Worm (Caenorhabditis elegans): ENCODE data around the gene meg-1.

The meg-1 gene

DNA sequence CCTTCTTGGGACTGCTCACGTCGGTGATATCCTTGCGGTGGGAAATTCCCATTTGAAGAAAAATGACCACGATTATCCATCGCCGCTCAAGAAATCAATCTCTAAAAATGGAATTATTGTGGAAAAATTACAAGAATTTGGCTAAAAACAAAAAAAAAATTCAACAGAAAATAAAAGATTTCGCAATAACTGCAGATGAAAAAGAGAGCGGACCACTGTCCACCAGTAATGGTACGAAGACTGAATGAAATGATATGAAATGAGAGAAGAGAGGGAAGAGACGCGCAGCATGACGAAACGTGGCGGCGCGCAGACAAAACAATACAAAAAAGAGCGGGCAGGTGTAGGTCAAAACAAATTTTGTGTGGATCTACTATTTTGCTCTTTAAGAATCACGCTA is at the start of gene meg-1:
TSS of gene meg-1 (minus strand) at position 101 of the 400 bp plus-strand sequence.
- TF ChIP-seq nhr-25 (tag; optimal IDR thresholded peaks at IDR 0.05) (no peak), ama-1 (optimal IDR thresholded peaks at IDR 0.05) (no peak), unc-62 (GFP tag; optimal IDR thresholded peaks at IDR 0.05) (no peak)

DNA sequence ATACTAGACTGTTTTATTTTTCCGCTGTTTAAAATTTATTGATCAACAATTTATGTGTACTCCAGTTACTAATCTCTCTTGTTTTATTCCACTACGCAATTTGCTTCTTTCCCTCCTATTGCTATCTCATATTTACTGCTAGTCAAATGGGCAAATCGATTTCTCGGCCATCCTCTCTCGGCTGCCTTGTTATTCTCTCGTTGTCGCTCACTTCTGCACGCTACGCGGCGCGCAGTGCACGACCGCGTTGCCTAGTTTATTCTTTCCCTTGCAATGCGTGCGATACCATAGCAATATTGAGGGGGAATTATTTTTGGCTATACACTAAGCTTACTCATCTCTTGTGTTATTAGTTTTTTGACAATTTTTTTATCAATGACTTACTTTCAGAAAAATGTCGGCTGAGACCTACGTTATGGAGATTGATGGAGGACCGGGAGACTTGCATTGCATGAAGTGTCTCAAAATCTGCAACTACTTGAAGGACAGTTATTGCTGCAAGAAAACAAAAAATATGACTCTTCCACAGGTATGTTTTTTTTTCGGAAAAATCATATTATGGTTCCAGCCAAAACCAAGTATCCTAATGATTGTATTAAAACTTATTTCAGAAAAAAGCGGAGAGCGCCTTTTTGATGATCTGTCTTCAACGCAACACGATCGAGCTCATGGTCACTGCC is 48.1 kb upstream of the meg-1 start, which contains the start of gene F48F7.6:
TSS of gene F48F7.6 (plus strand) at position 391 of the 680 bp plus-strand sequence.
- TF ChIP-seq lin-13 (GFP tag; optimal IDR thresholded peaks at IDR 0.05) (no peak), C34F6.9 (tag; optimal IDR thresholded peaks at IDR 0.05) (peak; percentile 67), crh-2 (tag; optimal IDR thresholded peaks at IDR 0.05) (peak; percentile 28), mdl-1 (tag; optimal IDR thresholded peaks at IDR 0.05) (peak in 1 of 2 experiments; percentile 34), nhr-12 (tag; optimal IDR thresholded peaks at IDR 0.05) (no peak), nhr-10 (tag; optimal IDR thresholded peaks at IDR 0.05) (no peak), F13H6.1 (tag; optimal IDR thresholded peaks at IDR 0.05) (peak; percentile 2), nhr-25 (tag; optimal IDR thresholded peaks at IDR 0.05) (no peak), sma-3 (GFP tag; optimal IDR thresholded peaks at IDR 0.05) (no peak), unc-62 (GFP tag; optimal IDR thresholded peaks at IDR 0.05) (no peak), skn-1 (tag; optimal IDR thresholded peaks at IDR 0.05) (no peak), lin-11 (tag; optimal IDR thresholded peaks at IDR 0.05) (peak; percentile 36), mbf-1 (tag; optimal IDR thresholded peaks at IDR 0.05) (no peak), elt-1 (tag; optimal IDR thresholded peaks at IDR 0.05) (no peak), ama-1 (optimal IDR thresholded peaks at IDR 0.05) (peak; percentile 1), sem-4 (tag; optimal IDR thresholded peaks at IDR 0.05) (peak; percentile 8), egl-27 (tag; optimal IDR thresholded peaks at IDR 0.05) (no peak), blmp-1 (tag; optimal IDR thresholded peaks at IDR 0.05; ENCODE audit: insufficient read depth) (no peak), ztf-4 (tag; optimal IDR thresholded peaks at IDR 0.05) (peak; percentile 8), fos-1 (tag; optimal IDR thresholded peaks at IDR 0.05) (peak; percentile 16), sma-9 (GFP tag; optimal IDR thresholded peaks at IDR 0.05) (no peak), sma-9 (tag; optimal IDR thresholded peaks at IDR 0.05) (no peak), mab-5 (tag; optimal IDR thresholded peaks at IDR 0.05) (no peak), dmd-4 (tag; optimal IDR thresholded peaks at IDR 0.05) (no peak), peb-1 (tag; optimal IDR thresholded peaks at IDR 0.05) (no peak), ztf-1 (GFP tag; conservative IDR thresholded peaks at IDR 0.05) (no peak), lsy-2 (tag; optimal IDR thresholded peaks at IDR 0.05) (peak in 1 of 2 experiments; percentile 54), nhr-129 (tag; optimal IDR thresholded peaks at IDR 0.05) (peak; percentile 75), ztf-11 (tag; optimal IDR thresholded peaks at IDR 0.05) (no peak), nhr-21 (tag; optimal IDR thresholded peaks at IDR 0.05) (no peak), ceh-16 (tag; optimal IDR thresholded peaks at IDR 0.05) (no peak), snpc-4 (tag; optimal IDR thresholded peaks at IDR 0.05) (peak; percentile 13), nhr-23 (tag; optimal IDR thresholded peaks at IDR 0.05) (no peak), gmeb-1 (tag; optimal IDR thresholded peaks at IDR 0.05) (peak; percentile 14), nhr-77 (tag; optimal IDR thresholded peaks at IDR 0.05) (no peak), unc-55 (GFP tag; optimal IDR thresholded peaks at IDR 0.05) (peak; percentile 35), alr-1 (tag; optimal IDR thresholded peaks at IDR 0.05) (no peak)

DNA sequence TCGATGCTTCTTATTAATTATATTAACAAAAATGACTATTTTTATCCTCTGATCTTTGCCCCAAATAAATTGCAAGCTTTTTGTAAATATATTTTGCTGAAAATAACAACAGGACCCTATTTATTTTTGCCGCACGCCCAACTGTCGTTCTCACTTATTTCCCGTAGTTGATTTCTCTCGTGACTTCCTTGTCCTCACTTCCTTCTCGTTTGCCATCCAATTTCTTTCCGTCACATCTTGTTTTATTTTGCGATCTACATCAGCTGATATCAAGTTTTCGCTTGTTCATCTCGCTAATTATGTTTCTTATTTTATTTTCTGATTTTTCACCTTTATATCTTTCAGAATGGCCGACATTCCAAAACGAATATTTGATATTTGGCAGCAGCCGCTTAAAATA is 45.9 kb upstream of the meg-1 start, which contains the start of gene F48F7.5:
TSS of gene F48F7.5 (plus strand) at position 340 of the 400 bp plus-strand sequence.
- TF ChIP-seq aly-2 (tag; optimal IDR thresholded peaks at IDR 0.05) (no peak), zag-1 (tag; optimal IDR thresholded peaks at IDR 0.05) (no peak), Y55F3AM.14 (GFP tag; optimal IDR thresholded peaks at IDR 0.05) (no peak), ztf-1 (GFP tag; conservative IDR thresholded peaks at IDR 0.05) (no peak), sem-4 (tag; optimal IDR thresholded peaks at IDR 0.05) (peak; percentile 84), egl-27 (tag; optimal IDR thresholded peaks at IDR 0.05) (peak; percentile 52), snpc-4 (tag; optimal IDR thresholded peaks at IDR 0.05) (peak; percentile 31), unc-62 (GFP tag; optimal IDR thresholded peaks at IDR 0.05) (no peak), ztf-4 (tag; optimal IDR thresholded peaks at IDR 0.05) (no peak), fos-1 (tag; optimal IDR thresholded peaks at IDR 0.05) (no peak), unc-39 (tag; optimal IDR thresholded peaks at IDR 0.05) (no peak), C34F6.9 (tag; optimal IDR thresholded peaks at IDR 0.05) (peak; percentile 31), ama-1 (optimal IDR thresholded peaks at IDR 0.05) (no peak), lsy-2 (tag; optimal IDR thresholded peaks at IDR 0.05) (peak in 1 of 2 experiments; percentile 55), mdl-1 (tag; optimal IDR thresholded peaks at IDR 0.05) (peak in 1 of 2 experiments; percentile 50), sma-3 (GFP tag; optimal IDR thresholded peaks at IDR 0.05) (peak; percentile 49), mab-5 (tag; optimal IDR thresholded peaks at IDR 0.05) (no peak), lin-11 (tag; optimal IDR thresholded peaks at IDR 0.05) (no peak), unc-55 (GFP tag; optimal IDR thresholded peaks at IDR 0.05) (no peak), sma-9 (GFP tag; optimal IDR thresholded peaks at IDR 0.05) (peak; percentile 86), sma-9 (tag; optimal IDR thresholded peaks at IDR 0.05) (no peak), ceh-16 (tag; optimal IDR thresholded peaks at IDR 0.05) (peak; percentile 22), crh-2 (tag; optimal IDR thresholded peaks at IDR 0.05) (peak; percentile 37), nhr-129 (tag; optimal IDR thresholded peaks at IDR 0.05) (peak; percentile 76), ceh-82 (tag; optimal IDR thresholded peaks at IDR 0.05) (no peak), nhr-11 (tag; optimal IDR thresholded peaks at IDR 0.05) (no peak), gmeb-1 (tag; optimal IDR thresholded peaks at IDR 0.05) (no peak), ztf-11 (tag; optimal IDR thresholded peaks at IDR 0.05) (no peak), nhr-23 (tag; optimal IDR thresholded peaks at IDR 0.05) (no peak), nhr-77 (tag; optimal IDR thresholded peaks at IDR 0.05) (no peak), lin-13 (GFP tag; optimal IDR thresholded peaks at IDR 0.05) (no peak), elt-3 (tag; optimal IDR thresholded peaks at IDR 0.05) (no peak), peb-1 (tag; optimal IDR thresholded peaks at IDR 0.05) (no peak), dmd-4 (tag; optimal IDR thresholded peaks at IDR 0.05) (no peak), blmp-1 (tag; optimal IDR thresholded peaks at IDR 0.05; ENCODE audit: insufficient read depth) (peak; percentile 64), nhr-25 (tag; optimal IDR thresholded peaks at IDR 0.05) (peak; percentile 81), nhr-12 (tag; optimal IDR thresholded peaks at IDR 0.05) (no peak), ZK546.5 (tag; optimal IDR thresholded peaks at IDR 0.05) (no peak)
